Worm (Caenorhabditis elegans) whole organism, L1 larva: ENCODE results near the gene scl-10.

Experiments used
- C16A3.4 ChIP-seq: fragments of 150-350 bp; optimal IDR thresholded peaks from 2 replicates; lab custom pipeline; 2014; ENCODE audit warnings: missing biosample characterization, missing genetic modification characterization
- C34B4.2 ChIP-seq: sonication (generic microtip); optimal IDR thresholded peaks from 2 replicates; lab custom pipeline; 2017; ENCODE audit warnings: mild to moderate bottlenecking, missing genetic modification characterization, missing compliant biosample characterization
- aly-2 ChIP-seq: fragments of 150-350 bp; optimal IDR thresholded peaks from 2 replicates; lab custom pipeline; 2014; ENCODE audit warnings: missing biosample characterization, missing genetic modification characterization
- ama-1 ChIP-seq: fragments of 150-350 bp; optimal IDR thresholded peaks from 2 replicates; lab custom pipeline; 2014
- ceh-82 ChIP-seq, 3 experiments: fragments of 150-350 bp in 1 of 3; sonication (generic microtip) in 2 of 3; optimal IDR thresholded peaks; 2 replicates each; lab custom pipeline; 2014 to 2017; ENCODE audit warnings: missing biosample characterization in 3 of 3, missing genetic modification characterization in 3 of 3
- ceh-88 ChIP-seq: fragments of 200-800 bp; sonication (Bioruptor generic); IDR thresholded peaks from 2 replicates; pipeline ENCODE4 v1.3.6; 2022; ENCODE audit warnings: missing genetic modification characterization, missing compliant biosample characterization
- ceh-90 ChIP-seq: sonication (generic microtip); optimal IDR thresholded peaks from 2 replicates; lab custom pipeline; 2016; ENCODE audit warnings: missing genetic modification characterization, missing compliant biosample characterization
- ces-1 ChIP-seq: fragments of 150-350 bp; optimal IDR thresholded peaks from 2 replicates; lab custom pipeline; 2014; ENCODE audit warnings: missing biosample characterization, missing genetic modification reagents, missing genetic modification characterization
- dpl-1 ChIP-seq, 3 experiments: fragments of 150-350 bp in 2 of 3; sonication (generic microtip) in 1 of 3; optimal IDR thresholded peaks; 2 replicates each; lab custom pipeline; 2014 to 2017; ENCODE audit warnings: missing biosample characterization in 3 of 3, missing genetic modification characterization in 3 of 3, missing genetic modification reagents in 3 of 3
- dsc-1 ChIP-seq: sonication (generic microtip); optimal IDR thresholded peaks from 2 replicates; lab custom pipeline; 2016; ENCODE audit warnings: mild to moderate bottlenecking, missing genetic modification characterization, missing compliant biosample characterization
- efl-1 ChIP-seq, 4 experiments: fragments of 150-350 bp; optimal IDR thresholded peaks in 3 of 4; peaks in 1 of 4; 1 replicate in 1 of 4; 2 replicates in 3 of 4; lab custom pipeline; 2014; ENCODE audit warnings: missing biosample characterization in 2 of 4, missing genetic modification characterization in 2 of 4, missing genetic modification reagents in 2 of 4
- egl-27 ChIP-seq, 2 experiments: fragments of 150-350 bp in 1 of 2; sonication (generic microtip); optimal IDR thresholded peaks; 3 replicates each; lab custom pipeline; 2017 to 2018; ENCODE audit warnings: missing biosample characterization in 2 of 2, missing genetic modification characterization in 2 of 2, missing genetic modification reagents in 2 of 2
- elt-2 ChIP-seq: sonication (generic microtip); optimal IDR thresholded peaks from 2 replicates; lab custom pipeline; 2016; ENCODE audit warnings: missing genetic modification characterization, mild to moderate bottlenecking, inconsistent platforms, missing compliant biosample characterization, missing genetic modification reagents
- fkh-4 ChIP-seq: sonication (generic microtip); optimal IDR thresholded peaks from 2 replicates; lab custom pipeline; 2016; ENCODE audit warnings: missing compliant biosample characterization, missing genetic modification characterization, borderline replicate concordance
- fkh-8 ChIP-seq: sonication (generic microtip); optimal IDR thresholded peaks from 2 replicates; lab custom pipeline; 2016; ENCODE audit warnings: mild to moderate bottlenecking, missing genetic modification characterization, missing compliant biosample characterization
- fos-1 ChIP-seq: fragments of 150-350 bp; optimal IDR thresholded peaks from 2 replicates; lab custom pipeline; 2014; ENCODE audit warnings: missing biosample characterization, missing genetic modification characterization
- grh-1 ChIP-seq: fragments of 200-800 bp; sonication (Bioruptor generic); IDR thresholded peaks from 2 replicates; pipeline ENCODE4 v1.3.6; 2022; ENCODE audit warnings: missing genetic modification reagents, missing genetic modification characterization, missing compliant biosample characterization
- isw-1 ChIP-seq: fragments of 200-800 bp; sonication (Bioruptor generic); IDR thresholded peaks from 2 replicates; pipeline ENCODE4 v1.3.6; 2022; ENCODE audit warnings: missing genetic modification characterization, missing compliant biosample characterization
- lin-14 ChIP-seq: fragments of 200-800 bp; sonication (Bioruptor generic); optimal IDR thresholded peaks from 2 replicates; lab custom pipeline; 2018; ENCODE audit warnings: mild to moderate bottlenecking, missing genetic modification characterization, moderate library complexity, missing compliant biosample characterization
- lin-35 ChIP-seq, 2 experiments: fragments of 150-350 bp; optimal IDR thresholded peaks; 2 replicates each; lab custom pipeline; 2014; ENCODE audit warnings: missing biosample characterization in 2 of 2, missing genetic modification characterization in 2 of 2, missing genetic modification reagents in 2 of 2
- mab-9 ChIP-seq: fragments of 200-800 bp; sonication (Bioruptor generic); IDR thresholded peaks from 2 replicates; pipeline ENCODE4 v1.3.6; 2022; ENCODE audit warnings: missing genetic modification reagents, missing genetic modification characterization, missing compliant biosample characterization
- mdl-1 ChIP-seq, 2 experiments: fragments of 150-350 bp; optimal IDR thresholded peaks; 2 replicates each; lab custom pipeline; 2014 to 2017; ENCODE audit warnings: missing biosample characterization in 2 of 2, missing genetic modification characterization in 2 of 2, inconsistent platforms in 1 of 2
- mef-2 ChIP-seq: fragments of 150-350 bp; optimal IDR thresholded peaks from 2 replicates; lab custom pipeline; 2014; ENCODE audit warnings: missing biosample characterization, missing genetic modification characterization
- mep-1 ChIP-seq: fragments of 150-350 bp; optimal IDR thresholded peaks from 2 replicates; lab custom pipeline; 2014; ENCODE audit warnings: missing biosample characterization, missing genetic modification characterization
- nhr-12 ChIP-seq: sonication (generic microtip); optimal IDR thresholded peaks from 2 replicates; lab custom pipeline; 2017; ENCODE audit warnings: missing biosample characterization, missing genetic modification characterization
- nhr-19 ChIP-seq: fragments of 200-800 bp; sonication (Bioruptor generic); conservative IDR thresholded peaks from 2 replicates; pipeline ENCODE4 v1.3.6; 2022; ENCODE audit warnings: missing genetic modification characterization, missing compliant biosample characterization
- nhr-47 ChIP-seq: sonication (generic microtip); optimal IDR thresholded peaks from 2 replicates; lab custom pipeline; 2016; ENCODE audit warnings: mild to moderate bottlenecking, missing genetic modification characterization, moderate library complexity, missing compliant biosample characterization
- nhr-76 ChIP-seq: sonication (generic microtip); optimal IDR thresholded peaks from 2 replicates; lab custom pipeline; 2017; ENCODE audit warnings: missing biosample characterization, missing genetic modification characterization
- nhr-77 ChIP-seq: fragments of 150-350 bp; optimal IDR thresholded peaks from 2 replicates; lab custom pipeline; 2014; ENCODE audit warnings: missing biosample characterization, missing genetic modification characterization
- nhr-84 ChIP-seq: sonication (generic microtip); optimal IDR thresholded peaks from 2 replicates; lab custom pipeline; 2017; ENCODE audit warnings: missing biosample characterization, missing genetic modification characterization
- pax-3 ChIP-seq: fragments of 200-800 bp; sonication (Bioruptor generic); optimal IDR thresholded peaks from 2 replicates; lab custom pipeline; 2018; ENCODE audit warnings: mild to moderate bottlenecking, missing genetic modification characterization, moderate library complexity, missing compliant biosample characterization
- pqm-1 ChIP-seq: sonication (generic microtip); optimal IDR thresholded peaks from 3 replicates; lab custom pipeline; 2017; ENCODE audit warnings: missing biosample characterization, missing genetic modification characterization
- rnt-1 ChIP-seq: sonication (generic microtip); optimal IDR thresholded peaks from 2 replicates; lab custom pipeline; 2016; ENCODE audit warnings: mild to moderate bottlenecking, missing genetic modification characterization, moderate library complexity, missing compliant biosample characterization
- snpc-4 ChIP-seq: fragments of 150-350 bp; optimal IDR thresholded peaks from 2 replicates; lab custom pipeline; 2014; ENCODE audit warnings: missing biosample characterization, missing genetic modification characterization
- sptf-1 ChIP-seq: fragments of 150-350 bp; optimal IDR thresholded peaks from 2 replicates; lab custom pipeline; 2014; ENCODE audit warnings: missing biosample characterization, missing genetic modification characterization
- swsn-7 ChIP-seq: sonication (generic microtip); optimal IDR thresholded peaks from 2 replicates; lab custom pipeline; 2016; ENCODE audit warnings: missing genetic modification characterization, missing compliant biosample characterization
- tbx-2 ChIP-seq: sonication (generic microtip); optimal IDR thresholded peaks from 2 replicates; lab custom pipeline; 2016; ENCODE audit warnings: missing genetic modification characterization, missing compliant biosample characterization
- zag-1 ChIP-seq: fragments of 150-350 bp; optimal IDR thresholded peaks from 2 replicates; lab custom pipeline; 2014; ENCODE audit warnings: missing biosample characterization, missing genetic modification characterization
- ztf-11 ChIP-seq, 2 experiments: sonication (generic microtip); optimal IDR thresholded peaks; 2 replicates each; lab custom pipeline; 2016 to 2017; ENCODE audit warnings: missing genetic modification characterization in 2 of 2, missing biosample characterization in 1 of 2, missing compliant biosample characterization in 1 of 2
- ztf-4 ChIP-seq: fragments of 150-350 bp; optimal IDR thresholded peaks from 2 replicates; lab custom pipeline; 2014; ENCODE audit warnings: missing biosample characterization, missing genetic modification characterization

Gene scl-10

ce11 chrIV:13029674-13030466 is 18.4 kb upstream of the scl-10 start (continued):
- no peak for TF ChIP-seq nhr-84 (tag; lab: Kevin White, UChicago)
- TF ChIP-seq C34B4.2 (tag; lab: Kevin White, UChicago) = no peak
- no peak for TF ChIP-seq nhr-76 (tag; lab: Kevin White, UChicago)
- peak; percentile 22 for TF ChIP-seq nhr-47 (tag; lab: Kevin White, UChicago)
- no peak for TF ChIP-seq aly-2
- peak; percentile 3 for TF ChIP-seq C16A3.4 (tag; lab: Kevin White, UChicago)
- TF ChIP-seq ama-1 (lab: Kevin White, UChicago) = no peak
- TF ChIP-seq mef-2 (tag; lab: Kevin White, UChicago) = no peak
- no peak for TF ChIP-seq sptf-1 (tag; lab: Kevin White, UChicago)
- no peak for TF ChIP-seq fkh-4 (tag; lab: Kevin White, UChicago)
- peak; percentile 32 for TF ChIP-seq mep-1 (tag; lab: Kevin White, UChicago)
- peak; percentile 8 for TF ChIP-seq dsc-1 (tag; lab: Kevin White, UChicago)
- peak in 1 of 3 experiments; percentile 42 for TF ChIP-seq ceh-82 (tag; optimal IDR thresholded peaks at IDR 0.05; lab: Kevin White, UChicago)
- peak; percentile 22 for TF ChIP-seq swsn-7 (tag; lab: Kevin White, UChicago)
- no peak for TF ChIP-seq ceh-90 (tag; lab: Kevin White, UChicago)
- TF ChIP-seq ceh-88 (GFP tag; lab: Robert Waterston, UW) = no peak
- peak in 1 of 2 experiments; percentile 17 for TF ChIP-seq ztf-11 (tag; optimal IDR thresholded peaks at IDR 0.05; lab: Kevin White, UChicago)

DNA sequence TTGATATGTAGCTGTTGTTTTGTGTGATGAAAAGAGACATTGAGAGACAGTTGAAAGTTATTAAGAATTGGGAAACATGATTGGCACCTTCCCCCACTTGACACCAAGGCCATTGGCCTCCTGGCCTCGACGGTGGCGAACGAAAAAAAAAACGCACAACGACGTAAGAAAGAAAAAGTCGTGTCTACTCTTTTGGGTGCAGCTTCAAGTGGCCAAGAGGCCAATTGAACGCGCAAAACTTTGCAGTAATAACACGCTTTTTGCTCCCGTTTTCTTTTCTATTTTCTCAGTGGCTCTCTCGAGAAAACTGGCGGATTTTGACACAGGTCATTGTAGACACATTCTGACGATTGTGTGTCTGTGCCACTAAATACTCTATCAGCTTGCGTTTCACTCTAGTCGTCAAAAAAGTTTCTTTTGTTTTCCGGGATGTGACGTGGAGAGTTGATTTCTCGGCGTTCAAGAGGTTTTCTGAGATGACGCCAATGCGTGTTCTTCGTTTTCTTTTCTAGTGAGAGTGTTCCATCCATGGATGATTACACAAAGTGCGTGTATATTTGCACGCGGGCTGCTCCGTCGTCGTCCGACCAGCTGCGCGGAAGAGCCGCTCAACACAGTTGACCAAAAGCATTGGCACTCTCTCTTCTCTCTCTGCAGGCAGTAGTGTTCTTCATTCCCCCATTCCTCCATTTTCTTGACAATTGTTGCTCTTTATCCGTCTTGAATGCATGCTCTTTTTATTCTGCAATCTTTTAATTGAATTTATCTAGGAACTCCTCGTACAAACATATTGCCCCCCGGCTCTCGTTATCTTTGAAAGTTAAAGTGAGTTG is 17.6 kb upstream of the scl-10 start:
- TF ChIP-seq lin-14 (GFP tag; lab: Kevin White, UChicago) = no peak
- no peak for TF ChIP-seq rnt-1 (tag; lab: Kevin White, UChicago)
- TF ChIP-seq efl-1 (optimal IDR thresholded peaks at IDR 0.05; lab: Kevin White, UChicago) = no peak
- peak in 1 of 2 experiments; percentile 55 for TF ChIP-seq efl-1 (GFP tag; optimal IDR thresholded peaks at IDR 0.05 in 1 of 2; lab: Kevin White, UChicago)
- TF ChIP-seq aly-2 = no peak
- TF ChIP-seq, all 84 proteins: peak for 1

DNA sequence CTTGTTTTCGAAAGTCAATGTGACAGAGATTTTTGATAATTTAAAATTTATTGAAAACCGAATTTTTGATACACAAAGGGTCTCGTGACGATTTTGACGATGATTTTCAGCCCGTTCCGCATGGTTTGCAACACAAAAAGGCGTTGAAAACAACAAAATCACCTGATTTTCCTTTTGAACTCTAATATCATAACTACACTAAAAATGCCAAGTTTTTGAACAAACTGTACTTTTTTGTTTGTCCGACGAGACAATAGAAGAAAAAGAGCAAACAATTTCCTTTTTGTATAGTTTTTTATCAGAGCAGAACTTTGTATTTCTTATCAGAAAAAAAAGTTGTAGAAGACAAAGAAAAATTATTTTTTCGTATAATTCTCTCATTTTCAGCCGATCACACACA is 16.1 kb upstream of the scl-10 start:
- no peak for TF ChIP-seq nhr-12 (tag; lab: Kevin White, UChicago)
- TF ChIP-seq lin-35 (GFP tag; optimal IDR thresholded peaks at IDR 0.05; lab: Kevin White, UChicago) = peak in 1 of 2 experiments; percentile 24
- TF ChIP-seq ztf-4 (tag; lab: Kevin White, UChicago) = no peak
- no peak for TF ChIP-seq nhr-77
- no peak for TF ChIP-seq nhr-19 (GFP tag; lab: Robert Waterston, UW)
- peak; percentile 8 for TF ChIP-seq elt-2
- no peak for TF ChIP-seq efl-1 (optimal IDR thresholded peaks at IDR 0.05; lab: Kevin White, UChicago)
- TF ChIP-seq efl-1 (GFP tag; optimal IDR thresholded peaks at IDR 0.05 in 1 of 2; lab: Kevin White, UChicago) = peak in 1 of 2 experiments; percentile 77
- TF ChIP-seq tbx-2 (tag; lab: Kevin White, UChicago) = no peak
- TF ChIP-seq zag-1 = no peak
- TF ChIP-seq fos-1 (tag; lab: Kevin White, UChicago) = no peak
- no peak for TF ChIP-seq grh-1 (GFP tag; lab: Robert Waterston, UW)
- TF ChIP-seq dpl-1 (GFP tag; optimal IDR thresholded peaks at IDR 0.05; lab: Kevin White, UChicago) = no peak
- no peak for TF ChIP-seq pqm-1 (tag; lab: Kevin White, UChicago)
- no peak for TF ChIP-seq pax-3 (tag; lab: Kevin White, UChicago)
- no peak for TF ChIP-seq sptf-1 (tag; lab: Kevin White, UChicago)

DNA sequence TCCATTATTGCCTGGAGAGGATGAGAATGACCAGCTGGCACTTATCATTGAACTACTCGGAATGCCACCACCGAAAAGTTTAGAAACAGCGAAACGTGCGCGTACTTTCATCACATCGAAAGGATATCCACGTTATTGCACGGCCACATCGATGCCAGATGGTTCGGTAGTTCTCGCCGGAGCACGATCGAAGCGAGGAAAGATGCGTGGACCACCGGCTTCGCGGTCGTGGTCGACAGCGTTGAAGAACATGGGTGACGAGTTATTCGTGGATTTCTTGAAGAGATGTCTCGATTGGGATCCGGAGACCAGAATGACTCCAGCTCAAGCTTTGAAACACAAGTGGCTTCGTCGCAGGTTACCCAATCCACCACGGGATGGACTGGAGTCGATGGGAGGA is 14.7 kb upstream of the scl-10 start:
- TF ChIP-seq isw-1 (GFP tag; lab: Robert Waterston, UW) (no peak), fkh-8 (tag; lab: Kevin White, UChicago) (no peak), nhr-47 (tag; lab: Kevin White, UChicago) (peak; percentile 22), snpc-4 (tag; lab: Kevin White, UChicago) (no peak), ces-1 (no peak), mab-9 (GFP tag; lab: Robert Waterston, UW) (no peak), dsc-1 (tag; lab: Kevin White, UChicago) (peak; percentile 20), egl-27 (tag; optimal IDR thresholded peaks at IDR 0.05; lab: Kevin White, UChicago) (no peak), fos-1 (tag; lab: Kevin White, UChicago) (no peak), mdl-1 (tag; optimal IDR thresholded peaks at IDR 0.05; lab: Kevin White, UChicago) (no peak), nhr-76 (tag; lab: Kevin White, UChicago) (no peak)
